Worm (Caenorhabditis elegans) whole organism, L4/young adult: Measurements from ENCODE around the gene str-217.

Experiments used
- W03F9.2 ChIP-seq: fragments of 150-350 bp; optimal IDR thresholded peaks from 2 replicates; lab custom pipeline; 2014; ENCODE audit warnings: missing biosample characterization, missing genetic modification characterization
- him-1 ChIP-seq: sonication (generic microtip); optimal IDR thresholded peaks from 2 replicates; lab custom pipeline; 2016; ENCODE audit warnings: missing genotype, missing genetic modification reagents, missing genetic modification characterization, missing compliant biosample characterization

ce11 chrV:17021361-17021760 lies 21.3 kb upstream of the str-217 start, which contains the start of gene F49H6.12:
- no peak for TF ChIP-seq W03F9.2 (tag; lab: Kevin White, UChicago)
- no peak for TF ChIP-seq him-1 (tag; lab: Kevin White, UChicago)
